Fruit fly (Drosophila melanogaster): ENCODE measurements around the gene CG13297.
A peak's percentile ranks its signal among the peaks of the same experiment; 100 is the strongest.

DNA sequence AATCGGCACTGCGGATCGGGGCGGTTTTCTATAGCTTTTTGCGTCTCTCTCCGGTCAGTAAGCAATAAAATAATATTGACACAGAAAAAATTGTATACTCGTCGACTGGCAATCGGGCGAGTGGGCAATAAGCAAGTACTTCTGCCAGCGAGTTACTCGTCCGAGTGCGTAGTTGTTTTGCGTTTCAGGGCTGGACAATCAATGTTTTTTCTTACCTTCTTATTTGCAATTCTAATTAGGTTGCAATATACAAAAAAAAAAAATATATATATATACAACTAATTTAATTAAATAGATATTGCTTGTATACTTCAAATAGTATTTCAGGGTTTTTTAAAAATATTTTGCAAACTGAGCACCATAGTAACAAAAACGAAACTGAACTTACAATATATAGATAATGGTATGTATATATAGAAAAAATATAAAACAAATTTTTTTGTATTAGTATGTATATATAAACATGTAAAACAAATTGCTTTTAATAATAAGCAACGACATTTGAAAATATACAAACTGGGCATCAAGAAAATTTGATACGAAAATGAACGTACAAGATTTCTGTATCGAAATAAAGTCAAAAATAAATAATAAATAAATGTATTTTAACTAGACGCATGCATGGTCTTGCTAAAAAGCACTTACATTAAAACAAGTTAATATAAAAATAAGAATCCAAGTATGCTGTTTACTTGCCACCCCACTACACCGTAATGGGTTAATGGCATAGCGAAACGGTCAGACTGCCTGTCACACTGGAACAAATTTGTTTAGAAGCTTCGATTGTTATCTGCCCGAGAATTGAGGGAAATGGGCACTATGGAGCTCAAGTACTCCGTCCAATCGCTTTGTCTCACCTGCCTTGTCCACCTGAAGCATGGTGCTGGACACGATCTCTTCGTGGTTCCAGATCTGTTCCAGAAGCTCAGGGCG is 32.1 kb upstream of the CG13297 start, which contains the start of the genes D19A and CG7386:
- TF ChIP-seq rgr (GFP tag; optimal IDR thresholded peaks at IDR 0.05) (peak; percentile 59), sage (GFP tag; optimal IDR thresholded peaks at IDR 0.05) (no peak)

Measured in whole organism, wandering third instar larva.